Worm (Caenorhabditis elegans) whole organism, L3 larva: ENCODE results near the gene hmg-1.1.
"Not testable (repeated sequence)": the region's sequence is repeated elsewhere in the genome, so short reads cannot be mapped to it uniquely, and the experiment has no call there.

Experiments used
- elt-3 ChIP-seq, 3 experiments: fragments of 150-350 bp in 1 of 3; sonication (generic microtip) in 2 of 3; optimal IDR thresholded peaks; 2 replicates in 2 of 3; 4 replicates in 1 of 3; lab custom pipeline; 2014 to 2017; ENCODE audit warnings: missing biosample characterization in 3 of 3, missing genetic modification characterization in 3 of 3
- fos-1 ChIP-seq: fragments of 150-350 bp; optimal IDR thresholded peaks from 2 replicates; lab custom pipeline; 2014; ENCODE audit warnings: missing biosample characterization, missing genetic modification characterization
- mdl-1 ChIP-seq: fragments of 150-350 bp; optimal IDR thresholded peaks from 2 replicates; lab custom pipeline; 2014; ENCODE audit warnings: missing biosample characterization, missing genetic modification characterization
- nhr-237 ChIP-seq: fragments of 150-350 bp; optimal IDR thresholded peaks from 2 replicates; lab custom pipeline; 2014; ENCODE audit warnings: missing biosample characterization, missing genetic modification characterization
- pha-4 ChIP-seq: fragments of 150-350 bp; optimal IDR thresholded peaks from 2 replicates; lab custom pipeline; 2014; ENCODE audit warnings: missing biosample characterization, missing genetic modification reagents, missing genetic modification characterization
- snpc-4 ChIP-seq: fragments of 150-350 bp; optimal IDR thresholded peaks from 2 replicates; lab custom pipeline; 2014; ENCODE audit warnings: missing biosample characterization, missing genetic modification characterization
- tbx-2 ChIP-seq: sonication (generic microtip); optimal IDR thresholded peaks from 2 replicates; lab custom pipeline; 2016; ENCODE audit warnings: mild to moderate bottlenecking, missing genetic modification characterization, missing compliant biosample characterization

DNA sequence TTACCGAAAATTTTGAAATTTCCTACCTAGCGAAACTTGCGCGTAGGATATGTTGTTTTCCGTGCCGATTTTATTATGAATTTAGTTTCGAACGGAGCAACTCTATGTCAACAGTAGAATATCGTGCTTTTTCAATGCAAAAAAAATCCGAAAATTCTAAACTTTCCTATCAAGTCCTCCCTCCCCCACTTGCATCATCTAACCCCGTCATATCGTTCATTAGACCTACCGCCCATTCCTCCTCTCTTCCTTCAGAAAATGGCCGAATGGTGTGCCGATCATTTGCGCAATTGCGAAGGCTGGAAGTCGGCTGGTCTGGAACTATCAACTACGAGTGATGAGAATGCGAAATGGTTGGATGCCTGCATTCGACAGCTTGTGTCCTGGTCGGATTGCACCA, 46.6 kb downstream of the hmg-1.1 start, which contains the start of gene Y54G11A.7:
- TF ChIP-seq fos-1 (tag; lab: Kevin White, UChicago); pha-4 (tag; lab: Kevin White, UChicago); snpc-4; nhr-237 (tag; lab: Kevin White, UChicago); mdl-1 (tag; lab: Kevin White, UChicago); tbx-2 (tag; lab: Kevin White, UChicago); elt-3 (tag; optimal IDR thresholded peaks at IDR 0.05; lab: Kevin White, UChicago): not testable (repeated sequence)
